Fruit fly (Drosophila melanogaster): ENCODE data around the gene Edc3.

The Edc3 gene

DNA sequence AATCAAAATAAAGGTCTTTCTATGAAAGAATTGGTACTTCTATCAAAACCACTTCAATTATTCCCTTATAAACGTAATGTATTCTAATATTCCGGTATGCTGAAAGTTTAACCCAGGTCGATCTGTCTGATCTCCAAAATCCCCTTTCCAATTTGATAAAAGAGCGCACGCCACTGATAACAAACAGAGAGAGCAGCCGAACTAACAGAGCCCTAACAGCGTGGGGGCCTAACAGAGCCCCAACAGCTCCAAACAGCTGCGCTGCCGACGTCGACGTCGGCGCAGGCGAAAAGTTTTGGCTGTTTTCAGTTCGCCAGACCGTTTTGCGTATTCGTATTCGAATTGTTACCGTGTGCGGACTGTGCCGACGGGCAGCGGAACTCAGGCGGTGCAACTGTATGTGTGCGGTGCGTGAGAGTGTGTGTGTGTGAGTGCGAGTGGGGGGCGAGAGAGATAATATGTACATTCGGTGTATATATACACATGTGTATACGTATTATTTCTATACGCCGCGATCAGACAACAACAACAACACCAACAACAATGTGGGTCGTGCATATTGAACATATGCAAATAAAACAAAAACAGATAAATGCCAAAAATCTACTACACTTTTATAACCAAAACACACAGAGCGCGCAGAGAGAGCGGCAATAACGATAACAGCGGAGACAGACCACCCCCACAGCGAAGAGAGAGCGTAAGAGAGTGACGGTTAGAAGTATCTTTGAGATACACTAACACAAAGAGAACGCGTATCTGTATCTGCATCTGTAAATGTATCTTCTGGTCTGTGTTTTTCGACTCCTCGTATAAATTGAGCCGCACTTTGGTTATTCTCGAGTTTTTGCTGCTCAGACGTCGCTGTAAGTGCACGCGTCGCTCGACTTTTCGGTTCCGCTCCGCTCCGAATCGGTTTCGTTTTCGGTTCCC is 42.6 kb downstream of the Edc3 start, which contains the start of gene Oatp74D (continued):
- TF ChIP-seq chif (GFP tag; optimal IDR thresholded peaks at IDR 0.05), result peak in 1 of 2 experiments; percentile 25
- peak; percentile 23 for TF ChIP-seq Fer3 (tag; optimal IDR thresholded peaks at IDR 0.05)
- peak; percentile 8 for TF ChIP-seq PHDP (tag; optimal IDR thresholded peaks at IDR 0.05)
- TF ChIP-seq Hmr (GFP tag; optimal IDR thresholded peaks at IDR 0.05), result peak; percentile 66
- no peak for TF ChIP-seq Atf3 (GFP tag; optimal IDR thresholded peaks at IDR 0.05)
- TF ChIP-seq CG4730 (GFP tag; IDR thresholded peaks at IDR 0.05), result no peak
- TF ChIP-seq gsb-n (tag; optimal IDR thresholded peaks at IDR 0.05), result peak; percentile 53
- no peak for TF ChIP-seq CG6272 (GFP tag; IDR thresholded peaks at IDR 0.05)
- TF ChIP-seq HLHmδ (GFP tag; optimal IDR thresholded peaks at IDR 0.05), result peak; percentile 66
- peak; percentile 63 for TF ChIP-seq CG9727 (GFP tag; optimal IDR thresholded peaks at IDR 0.05)
- TF ChIP-seq rib (GFP tag; IDR thresholded peaks at IDR 0.05), result peak; percentile 95
- no peak for TF ChIP-seq NK7.1 (GFP tag; optimal IDR thresholded peaks at IDR 0.05)
- TF ChIP-seq cg (GFP tag; optimal IDR thresholded peaks at IDR 0.05), result peak; percentile 99
- no peak for TF ChIP-seq disco-r (GFP tag; optimal IDR thresholded peaks at IDR 0.05)
- TF ChIP-seq CG10462 (GFP tag; optimal IDR thresholded peaks at IDR 0.05), result peak; percentile 36
- peak; percentile 26; the same call in 1 of the 2 replicates for TF ChIP-seq Xrp1 (GFP tag; IDR thresholded peaks at IDR 0.05)
- no peak for TF ChIP-seq unc-4 (GFP tag; IDR thresholded peaks at IDR 0.05; ENCODE audit: partially characterized antibody)
- no peak for TF ChIP-seq CG3726 (GFP tag; IDR thresholded peaks at IDR 0.05)
- peak; percentile 98 for TF ChIP-seq CG3163 (GFP tag; optimal IDR thresholded peaks at IDR 0.05)
- no peak for TF ChIP-seq lov (optimal IDR thresholded peaks at IDR 0.05)
- TF ChIP-seq lov (GFP tag; IDR thresholded peaks at IDR 0.05), result 0 out of 3 replicates have a peak, but pooled peaks have one; percentile 30
- peak; percentile 64 for TF ChIP-seq twi (tag; optimal IDR thresholded peaks at IDR 0.05)
- TF ChIP-seq br (optimal IDR thresholded peaks at IDR 0.05), result no peak
- TF ChIP-seq sima (GFP tag; optimal IDR thresholded peaks at IDR 0.05), result no peak
- no peak for TF ChIP-seq wor (GFP tag; IDR thresholded peaks at IDR 0.05)
- TF ChIP-seq NC2α (GFP tag; optimal IDR thresholded peaks at IDR 0.05), result peak; percentile 48
- peak; percentile 67 for TF ChIP-seq CG2202 (tag; optimal IDR thresholded peaks at IDR 0.05)
- TF ChIP-seq Dip3 (GFP tag; optimal IDR thresholded peaks at IDR 0.05), result peak; percentile 2
- peak; percentile 98 for TF ChIP-seq chinmo (GFP tag; IDR thresholded peaks at IDR 0.05; ENCODE audit: partially characterized antibody)
- peak; percentile 60 for TF ChIP-seq her (GFP tag; optimal IDR thresholded peaks at IDR 0.05)
- 0 out of 3 replicates have a peak, but pooled peaks have one; percentile 16 for TF ChIP-seq tgo (GFP tag; IDR thresholded peaks at IDR 0.05)
- TF ChIP-seq Doc2 (GFP tag; IDR thresholded peaks at IDR 0.05), result no peak
- TF ChIP-seq Ets97D (GFP tag; optimal IDR thresholded peaks at IDR 0.05), result no peak
- no peak for TF ChIP-seq Lpt (GFP tag; optimal IDR thresholded peaks at IDR 0.05)
- no peak for TF ChIP-seq zen (tag; optimal IDR thresholded peaks at IDR 0.05)
- peak; percentile 32 for TF ChIP-seq CG14710 (tag; optimal IDR thresholded peaks at IDR 0.05)
- no peak; the same call in 2 of the 3 replicates for TF ChIP-seq ase (GFP tag; IDR thresholded peaks at IDR 0.05)
- peak; percentile 0 for TF ChIP-seq MESR4 (GFP tag; optimal IDR thresholded peaks at IDR 0.05)
- peak; percentile 71 for TF ChIP-seq CG13894 (tag; optimal IDR thresholded peaks at IDR 0.05)
- TF ChIP-seq vfl (GFP tag; optimal IDR thresholded peaks at IDR 0.05), result no peak
- no peak for TF ChIP-seq ato (GFP tag; IDR thresholded peaks at IDR 0.05; ENCODE audit: partially characterized antibody)
- peak; percentile 65 for TF ChIP-seq CG13296 (GFP tag; optimal IDR thresholded peaks at IDR 0.05)
- TF ChIP-seq usp (GFP tag; optimal IDR thresholded peaks at IDR 0.05), result no peak
- peak; percentile 58 for TF ChIP-seq dmrt99B (tag; optimal IDR thresholded peaks at IDR 0.05)
- no peak for TF ChIP-seq dimm (GFP tag; IDR thresholded peaks at IDR 0.05)
- TF ChIP-seq D (optimal IDR thresholded peaks at IDR 0.05), result no peak
- TF ChIP-seq D (GFP tag; optimal IDR thresholded peaks at IDR 0.05), result peak; percentile 63
- peak; percentile 37; the same call in 1 of the 2 replicates for TF ChIP-seq CG3847 (GFP tag; IDR thresholded peaks at IDR 0.05)
- no peak for TF ChIP-seq peb (GFP tag; IDR thresholded peaks at IDR 0.05)
- peak; percentile 61 for TF ChIP-seq salm (tag; optimal IDR thresholded peaks at IDR 0.05)
